Fruit fly (Drosophila melanogaster) whole organism, embryonic: ENCODE data around the gene Mettl2.
A peak's percentile ranks its signal among the peaks of the same experiment; 100 is the strongest.

Experiments used
- Abd-B ChIP-seq: fragments of 200-800 bp; sonication (Bioruptor generic); optimal IDR thresholded peaks from 2 replicates; lab custom pipeline; 2018; ENCODE audit warnings: missing biosample characterization, mild to moderate bottlenecking, missing genetic modification characterization, moderate library complexity
- CG10565 ChIP-seq: fragments of 200-800 bp; sonication (Bioruptor generic); optimal IDR thresholded peaks from 3 replicates; lab custom pipeline; 2016; ENCODE audit warnings: missing biosample characterization, mild to moderate bottlenecking, missing genetic modification characterization
- CG10979 ChIP-seq: fragments of 200-800 bp; sonication (Bioruptor generic); optimal IDR thresholded peaks from 2 replicates; lab custom pipeline; 2018; ENCODE audit warnings: missing biosample characterization, mild to moderate bottlenecking, missing genetic modification characterization, moderate library complexity
- CG12104 ChIP-seq: fragments of 200-800 bp; sonication (Bioruptor generic); optimal IDR thresholded peaks from 3 replicates; lab custom pipeline; 2016; ENCODE audit warnings: missing biosample characterization, missing genetic modification characterization
- CG12219 ChIP-seq: fragments of 200-800 bp; sonication (Bioruptor generic); optimal IDR thresholded peaks from 3 replicates; lab custom pipeline; 2018; ENCODE audit warnings: missing biosample characterization, mild to moderate bottlenecking, missing genetic modification characterization
- CG12942 ChIP-seq: fragments of 200-800 bp; sonication (Bioruptor generic); optimal IDR thresholded peaks from 3 replicates; lab custom pipeline; 2016; ENCODE audit warnings: missing biosample characterization, missing genetic modification characterization
- CG13287 ChIP-seq: fragments of 200-800 bp; sonication (Bioruptor generic); IDR thresholded peaks from 2 replicates; pipeline ENCODE4 v1.3.6; 2022; ENCODE audit warnings: missing biosample characterization, missing genetic modification characterization; ENCODE audit not compliant: partially characterized antibody
- CG15269 ChIP-seq: fragments of 200-800 bp; sonication (Bioruptor generic); optimal IDR thresholded peaks from 2 replicates; lab custom pipeline; 2018; ENCODE audit warnings: missing biosample characterization, mild to moderate bottlenecking, missing genetic modification characterization, moderate library complexity
- CG15479 ChIP-seq: fragments of 200-800 bp; sonication (Bioruptor generic); optimal IDR thresholded peaks from 3 replicates; lab custom pipeline; 2019; ENCODE audit warnings: missing biosample characterization, mild to moderate bottlenecking, missing genetic modification characterization, moderate library complexity
- CG30431 ChIP-seq: fragments of 200-800 bp; sonication (Bioruptor generic); optimal IDR thresholded peaks from 2 replicates; lab custom pipeline; 2017; ENCODE audit warnings: missing biosample characterization, missing genetic modification characterization
- CG31441 ChIP-seq: fragments of 200-800 bp; sonication (Bioruptor generic); IDR thresholded peaks from 2 replicates; pipeline ENCODE4 v1.3.6; 2022; ENCODE audit warnings: missing biosample characterization, missing genetic modification characterization
- CG33557 ChIP-seq: fragments of 200-800 bp; sonication (Bioruptor generic); optimal IDR thresholded peaks from 2 replicates; lab custom pipeline; 2019; ENCODE audit warnings: missing biosample characterization, mild to moderate bottlenecking, missing genetic modification characterization, moderate library complexity
- CG4820 ChIP-seq: fragments of 200-800 bp; sonication (Bioruptor generic); optimal IDR thresholded peaks from 3 replicates; lab custom pipeline; 2016; ENCODE audit warnings: missing biosample characterization, missing genetic modification characterization
- CG7987 ChIP-seq: fragments of 200-800 bp; sonication (Bioruptor generic); optimal IDR thresholded peaks from 2 replicates; lab custom pipeline; 2018; ENCODE audit warnings: missing biosample characterization, mild to moderate bottlenecking, missing genetic modification characterization, moderate library complexity
- Dad ChIP-seq: fragments of 200-800 bp; sonication (Bioruptor generic); optimal IDR thresholded peaks from 3 replicates; lab custom pipeline; 2016; ENCODE audit warnings: missing biosample characterization, missing genetic modification characterization
- Dip3 ChIP-seq: fragments of 200-800 bp; sonication (Bioruptor generic); optimal IDR thresholded peaks from 3 replicates; lab custom pipeline; 2016; ENCODE audit warnings: missing biosample characterization, missing genetic modification characterization
- Doc3 ChIP-seq: fragments of 200-800 bp; sonication (Bioruptor generic); IDR thresholded peaks from 3 replicates; pipeline ENCODE4 v1.3.6; 2022; ENCODE audit warnings: missing biosample characterization, missing genetic modification characterization; ENCODE audit not compliant: partially characterized antibody
- Ets97D ChIP-seq: fragments of 200-800 bp; sonication (Bioruptor generic); optimal IDR thresholded peaks from 3 replicates; lab custom pipeline; 2016; ENCODE audit warnings: missing biosample characterization, missing genetic modification characterization
- Gug ChIP-seq: fragments of 200-800 bp; sonication (Bioruptor generic); IDR thresholded peaks from 4 replicates; pipeline ENCODE4 v1.3.6; 2022; ENCODE audit warnings: missing biosample characterization, missing genetic modification characterization
- H15 ChIP-seq: fragments of 200-800 bp; sonication (Bioruptor generic); IDR thresholded peaks from 3 replicates; pipeline ENCODE4 v1.3.6; 2022; ENCODE audit warnings: missing biosample characterization, missing genetic modification characterization
- HLH3B ChIP-seq: fragments of 200-800 bp; sonication (Bioruptor generic); IDR thresholded peaks from 2 replicates; pipeline ENCODE4 v1.3.6; 2022; ENCODE audit warnings: missing biosample characterization, missing genetic modification characterization
- HLH54F ChIP-seq: fragments of 200-800 bp; sonication (Bioruptor generic); optimal IDR thresholded peaks from 3 replicates; lab custom pipeline; 2016; ENCODE audit warnings: missing biosample characterization, missing genetic modification characterization
- Hr51 ChIP-seq, 2 experiments: fragments of 200-800 bp; sonication (Bioruptor generic); optimal IDR thresholded peaks; 2 replicates in 1 of 2; 3 replicates in 1 of 2; lab custom pipeline; 2016 to 2018; ENCODE audit warnings: missing biosample characterization in 2 of 2, missing genetic modification characterization in 2 of 2, mild to moderate bottlenecking in 1 of 2, moderate library complexity in 1 of 2
- Hr78 ChIP-seq, 2 experiments: fragments of 200-800 bp in 1 of 2; fragments of >200 bp in 1 of 2; sonication (Bioruptor generic) in 1 of 2; optimal IDR thresholded peaks; 2 replicates each; lab custom pipeline; 2017 to 2019; ENCODE audit warnings: missing biosample characterization in 2 of 2, missing genetic modification characterization in 2 of 2, mild to moderate bottlenecking in 1 of 2, moderate library complexity in 1 of 2
- Jarid2 ChIP-seq: fragments of 200-800 bp; sonication (Bioruptor generic); optimal IDR thresholded peaks from 3 replicates; lab custom pipeline; 2017; ENCODE audit warnings: mild to moderate bottlenecking, missing biosample characterization, missing genetic modification reagents, missing genetic modification characterization
- MBD-R2 ChIP-seq: fragments of 200-800 bp; sonication (Bioruptor generic); IDR thresholded peaks from 2 replicates; pipeline ENCODE4 v1.3.6; 2022; ENCODE audit warnings: missing biosample characterization, missing genetic modification characterization
- Mad ChIP-seq: fragments of 200-800 bp; sonication (Bioruptor generic); optimal IDR thresholded peaks from 2 replicates; lab custom pipeline; 2016; ENCODE audit warnings: missing biosample characterization, missing genetic modification characterization
- NC2β ChIP-seq: fragments of 200-800 bp; sonication (Bioruptor generic); optimal IDR thresholded peaks from 2 replicates; lab custom pipeline; 2016; ENCODE audit warnings: missing biosample characterization, missing genetic modification characterization
- Nf-YA ChIP-seq: fragments of 200-800 bp; sonication (Bioruptor generic); IDR thresholded peaks from 2 replicates; pipeline ENCODE4 v1.3.6; 2022; ENCODE audit warnings: missing biosample characterization, missing genetic modification characterization
- Nf-YC ChIP-seq: fragments of 200-800 bp; optimal IDR thresholded peaks from 3 replicates; lab custom pipeline; 2019; ENCODE audit warnings: missing biosample characterization, mild to moderate bottlenecking, missing genetic modification characterization, moderate library complexity
- Rx ChIP-seq: fragments of 200-800 bp; sonication (Bioruptor generic); IDR thresholded peaks from 2 replicates; pipeline ENCODE4 v1.3.6; 2022; ENCODE audit warnings: missing biosample characterization, missing genetic modification characterization
- Sox102F ChIP-seq: fragments of 200-800 bp; sonication (Bioruptor generic); optimal IDR thresholded peaks from 2 replicates; lab custom pipeline; 2018; ENCODE audit warnings: missing biosample characterization, mild to moderate bottlenecking, missing genetic modification characterization, moderate library complexity
- Xbp1 ChIP-seq: fragments of 200-800 bp; sonication (Bioruptor generic); optimal IDR thresholded peaks from 3 replicates; lab custom pipeline; 2016; ENCODE audit warnings: missing biosample characterization, mild to moderate bottlenecking, missing genetic modification characterization
- al ChIP-seq: fragments of 200-800 bp; sonication (Bioruptor generic); IDR thresholded peaks from 2 replicates; pipeline ENCODE4 v1.3.6; 2022; ENCODE audit warnings: missing biosample characterization, missing genetic modification characterization
- bab2 ChIP-seq: fragments of 200-800 bp; sonication (Bioruptor generic); optimal IDR thresholded peaks from 2 replicates; lab custom pipeline; 2016; ENCODE audit warnings: missing biosample characterization, missing genetic modification characterization
- emc ChIP-seq: fragments of 200-800 bp; sonication (Bioruptor generic); optimal IDR thresholded peaks from 2 replicates; lab custom pipeline; 2016; ENCODE audit warnings: missing biosample characterization, missing genetic modification characterization
- en ChIP-seq: fragments of 200-800 bp; sonication (Bioruptor generic); optimal IDR thresholded peaks from 2 replicates; lab custom pipeline; 2016; ENCODE audit warnings: missing biosample characterization, missing genetic modification characterization
- eve ChIP-seq, 2 experiments: fragments of >200 bp; optimal IDR thresholded peaks; 2 replicates each; lab custom pipeline; 2017; ENCODE audit warnings: missing biosample characterization in 2 of 2, missing genetic modification characterization in 2 of 2
- gcm2 ChIP-seq: fragments of 200-800 bp; sonication (Bioruptor generic); optimal IDR thresholded peaks from 2 replicates; lab custom pipeline; 2016; ENCODE audit warnings: missing biosample characterization, missing genetic modification characterization
- kah ChIP-seq: fragments of 200-800 bp; sonication (Bioruptor generic); optimal IDR thresholded peaks from 2 replicates; lab custom pipeline; 2018; ENCODE audit warnings: missing biosample characterization, mild to moderate bottlenecking, missing genetic modification characterization
- luna ChIP-seq: fragments of 200-800 bp; sonication (Bioruptor generic); optimal IDR thresholded peaks from 2 replicates; lab custom pipeline; 2016; ENCODE audit warnings: missing biosample characterization, missing genetic modification characterization
- nerfin-2 ChIP-seq: fragments of 200-800 bp; sonication (Bioruptor generic); IDR thresholded peaks from 2 replicates; pipeline ENCODE4 v1.3.6; 2022; ENCODE audit warnings: missing biosample characterization, missing genetic modification characterization; ENCODE audit not compliant: partially characterized antibody
- ranshi ChIP-seq: fragments of 200-800 bp; sonication (Bioruptor generic); IDR thresholded peaks from 2 replicates; pipeline ENCODE4 v1.3.6; 2022; ENCODE audit warnings: missing biosample characterization, missing genetic modification characterization
- repo ChIP-seq: fragments of 200-800 bp; sonication (Bioruptor generic); optimal IDR thresholded peaks from 2 replicates; lab custom pipeline; 2016; ENCODE audit warnings: missing biosample characterization, missing genetic modification characterization
- ro ChIP-seq: fragments of 200-800 bp; sonication (Bioruptor generic); IDR thresholded peaks from 2 replicates; pipeline ENCODE4 v1.3.6; 2022; ENCODE audit warnings: missing biosample characterization, missing genetic modification characterization
- slp2 ChIP-seq: fragments of 200-800 bp; sonication (Bioruptor generic); optimal IDR thresholded peaks from 2 replicates; lab custom pipeline; 2016; ENCODE audit warnings: missing biosample characterization, missing genetic modification characterization
- sqz ChIP-seq: fragments of 200-800 bp; sonication (Bioruptor generic); optimal IDR thresholded peaks from 3 replicates; lab custom pipeline; 2018; ENCODE audit warnings: missing biosample characterization, mild to moderate bottlenecking, missing genetic modification characterization
- sug ChIP-seq: fragments of 200-800 bp; optimal IDR thresholded peaks from 2 replicates; lab custom pipeline; 2019; ENCODE audit warnings: missing biosample characterization, mild to moderate bottlenecking, missing genetic modification characterization, moderate library complexity
- vnd ChIP-seq: fragments of 200-800 bp; sonication (Bioruptor generic); IDR thresholded peaks from 3 replicates; pipeline ENCODE4 v1.3.6; 2022; ENCODE audit warnings: missing biosample characterization, missing genetic modification characterization; ENCODE audit not compliant: partially characterized antibody

The Mettl2 gene

DNA sequence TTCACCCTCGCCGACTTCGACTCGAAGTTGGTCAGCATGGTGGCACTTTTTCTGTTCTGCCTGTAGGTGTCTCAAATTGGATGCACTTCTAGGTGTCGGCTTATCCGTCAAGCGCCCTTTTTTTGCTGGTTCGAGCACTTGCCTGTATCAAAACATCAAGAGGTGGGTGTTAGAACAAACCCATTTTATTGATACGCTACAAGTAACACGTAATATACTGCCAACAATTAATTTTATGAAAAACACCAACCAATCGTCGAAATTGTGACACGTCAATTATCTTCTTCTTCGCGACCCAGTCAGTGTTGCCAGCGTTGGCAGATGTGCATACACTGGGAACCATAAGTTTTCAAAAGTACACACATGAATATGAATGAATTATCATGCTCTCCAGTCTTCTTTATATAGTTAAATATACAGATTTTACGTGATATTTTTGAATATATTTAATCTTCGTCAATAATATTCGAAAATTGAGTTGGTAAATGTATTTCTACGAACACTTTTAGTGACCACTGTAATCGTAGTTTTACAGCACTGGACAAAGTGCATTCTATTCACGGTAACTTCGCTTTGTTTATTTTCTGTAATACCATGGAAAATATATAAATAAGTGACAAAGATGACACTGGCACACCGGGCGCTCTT, 6.0 kb upstream of the Mettl2 start, which contains the start of the genes alphaCOP and CG13919 (continued):
- TF ChIP-seq CG15479 (peak; percentile 52), CG30431 (GFP tag; lab: Kevin White, UChicago) (peak; percentile 93), Dad (GFP tag; lab: Kevin White, UChicago) (peak; percentile 84), Jarid2 (GFP tag; lab: Kevin White, UChicago) (peak; percentile 11), CG7987 (GFP tag; lab: Kevin White, UChicago) (peak; percentile 86), Sox102F (peak; percentile 98), CG12104 (GFP tag; lab: Kevin White, UChicago) (peak; percentile 95), Mad (GFP tag; lab: Kevin White, UChicago) (peak; percentile 95), Xbp1 (peak; percentile 99), CG12219 (GFP tag; lab: Kevin White, UChicago) (peak; percentile 91), Gug (GFP tag; lab: Robert Waterston, UW) (peak; percentile 90), bab2 (GFP tag; lab: Kevin White, UChicago) (peak; percentile 96), CG12942 (GFP tag; lab: Kevin White, UChicago) (peak; percentile 96), CG4820 (peak; percentile 88), repo (peak; percentile 89), Hr78 (GFP tag; optimal IDR thresholded peaks at IDR 0.05; lab: Kevin White, UChicago) (peak in 1 of 2 experiments; percentile 93), Hr51 (GFP tag; optimal IDR thresholded peaks at IDR 0.05; lab: Kevin White, UChicago) (peak; percentile 93 to 97), NC2β (peak; percentile 88), CG10979 (tag; lab: Kevin White, UChicago) (peak; percentile 91), Rx (GFP tag; lab: Robert Waterston, UW) (peak; percentile 92), slp2 (GFP tag; lab: Kevin White, UChicago) (peak; percentile 87), al (GFP tag; lab: Robert Waterston, UW) (peak; percentile 94), luna (peak; percentile 72), Nf-YA (GFP tag; lab: Robert Waterston, UW) (peak; percentile 81), emc (GFP tag; lab: Kevin White, UChicago) (peak; percentile 65), gcm2 (peak; percentile 90), en (peak; percentile 65), ranshi (peak; percentile 85; the same call in 1 of the 2 replicates), CG10565 (peak; percentile 62), MBD-R2 (GFP tag; lab: Robert Waterston, UW) (peak; percentile 99), eve (GFP tag; optimal IDR thresholded peaks at IDR 0.05; lab: Kevin White, UChicago) (no peak), Doc3 (no peak), kah (peak; percentile 83), CG33557 (GFP tag; lab: Kevin White, UChicago) (peak; percentile 95), CG31441 (GFP tag; lab: Robert Waterston, UW) (peak; percentile 97), Ets97D (GFP tag; lab: Kevin White, UChicago) (peak; percentile 90), HLH54F (GFP tag; lab: Kevin White, UChicago) (peak; percentile 93), sug (peak; percentile 94), ro (GFP tag; lab: Robert Waterston, UW) (peak; percentile 94), Dip3 (GFP tag; lab: Kevin White, UChicago) (peak; percentile 93), HLH3B (GFP tag; lab: Robert Waterston, UW) (peak; percentile 95), Abd-B (GFP tag; lab: Kevin White, UChicago) (peak; percentile 97), vnd (GFP tag; lab: Robert Waterston, UW) (no peak), CG15269 (tag; lab: Kevin White, UChicago) (peak; percentile 97), H15 (peak; percentile 96), Nf-YC (tag; lab: Kevin White, UChicago) (peak; percentile 85), sqz (no peak), nerfin-2 (GFP tag; lab: Robert Waterston, UW) (no peak), CG13287 (GFP tag; lab: Robert Waterston, UW) (peak; percentile 54; the same call in 1 of the 2 replicates)
